Worm (Caenorhabditis elegans): ENCODE data around the gene oac-58.
"Not testable (repeated sequence)": the region's sequence is repeated elsewhere in the genome, so short reads cannot be mapped to it uniquely, and the experiment has no call there.

The oac-58 gene

ce11 chrIV:12311597-12311996 lies at the start of gene oac-58:
oac-58 (minus strand) TSS chrIV:12311697.
- TF ChIP-seq dao-5 (tag; optimal IDR thresholded peaks at IDR 0.05) (no peak), W03F9.2 (tag; optimal IDR thresholded peaks at IDR 0.05) (no peak), him-1 (tag; optimal IDR thresholded peaks at IDR 0.05) (no peak)

- no peak for TF ChIP-seq him-1 (tag; optimal IDR thresholded peaks at IDR 0.05)
- TF ChIP-seq W03F9.2 (tag; optimal IDR thresholded peaks at IDR 0.05): no peak
- no peak for TF ChIP-seq dao-5 (tag; optimal IDR thresholded peaks at IDR 0.05)
Measured at ce11 chrIV:12360742-12361195, 49.3 kb upstream of the oac-58 start, which contains the start of gene sec-24.2. sec-24.2 (minus strand) TSS chrIV:12360792.

- no peak for TF ChIP-seq W03F9.2 (tag; optimal IDR thresholded peaks at IDR 0.05)
- no peak for TF ChIP-seq him-1 (tag; optimal IDR thresholded peaks at IDR 0.05)
- no peak for TF ChIP-seq dao-5 (tag; optimal IDR thresholded peaks at IDR 0.05)
Measured at ce11 chrIV:12359979-12360378, 48.5 kb upstream of the oac-58 start.

ce11 chrIV:12350235-12350634 lies 38.7 kb upstream of the oac-58 start:
- TF ChIP-seq dao-5 (tag; optimal IDR thresholded peaks at IDR 0.05) (no peak), W03F9.2 (tag; optimal IDR thresholded peaks at IDR 0.05) (no peak), him-1 (tag; optimal IDR thresholded peaks at IDR 0.05) (no peak)

ce11 chrIV:12349639-12350038 lies 38.1 kb upstream of the oac-58 start, which contains the start of gene best-22:
best-22 (plus strand) TSS chrIV:12349939.
- no peak for TF ChIP-seq dao-5 (tag; optimal IDR thresholded peaks at IDR 0.05)
- TF ChIP-seq W03F9.2 (tag; optimal IDR thresholded peaks at IDR 0.05): no peak
- TF ChIP-seq him-1 (tag; optimal IDR thresholded peaks at IDR 0.05): no peak

ce11 chrIV:12340885-12341284 lies 29.4 kb upstream of the oac-58 start:
- TF ChIP-seq W03F9.2 (tag; optimal IDR thresholded peaks at IDR 0.05): no peak
- TF ChIP-seq dao-5 (tag; optimal IDR thresholded peaks at IDR 0.05): no peak
- no peak for TF ChIP-seq him-1 (tag; optimal IDR thresholded peaks at IDR 0.05)

- TF ChIP-seq dao-5 (tag; optimal IDR thresholded peaks at IDR 0.05) (no peak), W03F9.2 (tag; optimal IDR thresholded peaks at IDR 0.05) (no peak), him-1 (tag; optimal IDR thresholded peaks at IDR 0.05) (no peak)
Measured at ce11 chrIV:12336893-12337627, 25.6 kb upstream of the oac-58 start, which contains the start of the genes F19B6.10 and wht-5. F19B6.10 (plus strand) TSS chrIV:12337193. wht-5 (plus strand) TSS chrIV:12337577.

- no peak for TF ChIP-seq him-1 (tag; optimal IDR thresholded peaks at IDR 0.05)
- no peak for TF ChIP-seq dao-5 (tag; optimal IDR thresholded peaks at IDR 0.05)
- TF ChIP-seq W03F9.2 (tag; optimal IDR thresholded peaks at IDR 0.05): no peak
Measured at ce11 chrIV:12335798-12336197, 24.3 kb upstream of the oac-58 start, which contains the start of gene F19B6.1. F19B6.1 (minus strand) TSS chrIV:12336075.

ce11 chrIV:12335248-12335647 lies 23.8 kb upstream of the oac-58 start:
- TF ChIP-seq W03F9.2 (tag; optimal IDR thresholded peaks at IDR 0.05) (no peak), dao-5 (tag; optimal IDR thresholded peaks at IDR 0.05) (no peak), him-1 (tag; optimal IDR thresholded peaks at IDR 0.05) (no peak)

ce11 chrIV:12334708-12335107 lies 23.2 kb upstream of the oac-58 start:
- no peak for TF ChIP-seq him-1 (tag; optimal IDR thresholded peaks at IDR 0.05)
- TF ChIP-seq dao-5 (tag; optimal IDR thresholded peaks at IDR 0.05): no peak
- TF ChIP-seq W03F9.2 (tag; optimal IDR thresholded peaks at IDR 0.05): no peak

ce11 chrIV:12334142-12334541 lies 22.6 kb upstream of the oac-58 start:
- TF ChIP-seq dao-5 (tag; optimal IDR thresholded peaks at IDR 0.05) (no peak), W03F9.2 (tag; optimal IDR thresholded peaks at IDR 0.05) (no peak), him-1 (tag; optimal IDR thresholded peaks at IDR 0.05) (no peak)

- TF ChIP-seq him-1 (tag; optimal IDR thresholded peaks at IDR 0.05): no peak
- TF ChIP-seq W03F9.2 (tag; optimal IDR thresholded peaks at IDR 0.05): no peak
- no peak for TF ChIP-seq dao-5 (tag; optimal IDR thresholded peaks at IDR 0.05)
Measured at ce11 chrIV:12330840-12331359, 19.4 kb upstream of the oac-58 start, which contains the start of gene ufd-1. ufd-1 (minus strand) TSS chrIV:12330890.

ce11 chrIV:12326932-12327331 lies 15.4 kb upstream of the oac-58 start, which contains the start of gene F19B6.3:
F19B6.3 (plus strand) TSS chrIV:12327232.
- TF ChIP-seq W03F9.2, dao-5, him-1 (tag; optimal IDR thresholded peaks at IDR 0.05): not testable (repeated sequence)

- TF ChIP-seq him-1 (tag; optimal IDR thresholded peaks at IDR 0.05): no peak
- no peak for TF ChIP-seq W03F9.2 (tag; optimal IDR thresholded peaks at IDR 0.05)
- no peak for TF ChIP-seq dao-5 (tag; optimal IDR thresholded peaks at IDR 0.05)
Measured at ce11 chrIV:12307720-12308119, 3.8 kb downstream of the oac-58 start, which contains the start of gene oac-57. oac-57 (minus strand) TSS chrIV:12307820.
